Worm (Caenorhabditis elegans): Measurements from ENCODE around the gene mec-14.

The mec-14 gene

DNA sequence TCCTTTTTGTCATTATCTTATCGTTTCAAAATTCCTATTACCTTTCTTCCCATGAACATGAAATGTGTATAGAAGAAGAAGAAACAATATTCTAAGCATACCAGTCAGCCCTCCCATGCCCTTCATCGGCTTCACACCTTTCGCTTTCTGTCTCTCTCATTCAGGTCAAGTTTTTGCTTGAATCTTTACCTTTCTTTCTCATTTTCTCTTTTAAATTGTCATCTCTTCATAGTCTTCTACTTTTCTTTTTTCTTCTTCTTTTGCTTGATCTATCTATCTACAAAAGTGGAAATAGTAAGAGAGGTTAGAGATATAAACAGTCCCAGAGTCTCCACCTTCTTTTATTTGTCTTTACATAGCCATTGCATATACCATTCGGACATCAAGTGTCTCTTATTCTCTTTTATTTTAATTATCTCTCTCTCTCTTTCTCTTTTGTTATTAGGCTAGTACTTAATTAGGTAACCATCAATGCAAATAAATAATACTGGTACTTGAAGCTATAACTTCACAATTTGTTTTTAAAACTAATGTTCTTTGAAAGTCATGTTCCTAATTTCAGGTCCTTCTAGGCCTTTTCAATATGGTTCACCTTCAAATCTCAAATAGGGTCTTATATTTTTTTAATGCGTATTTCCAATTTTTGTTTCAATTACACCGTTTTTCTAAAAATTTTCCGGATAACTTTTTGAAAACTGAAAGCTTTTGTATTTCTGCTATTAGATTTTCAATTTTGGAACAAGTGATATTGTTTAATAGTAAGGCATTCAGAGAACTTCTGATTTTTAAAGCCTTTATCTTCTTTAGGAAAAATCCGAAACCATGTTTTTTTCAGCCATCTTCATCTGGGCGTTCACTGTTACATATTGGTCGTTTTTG lies 8.8 kb upstream of the mec-14 start, which contains the start of gene dpy-31:
Gene dpy-31, plus strand, starts transcription at position 829 of the 879 bp plus-strand sequence.
- no peak for TF ChIP-seq Y75B8A.6 (GFP tag; IDR thresholded peaks at IDR 0.05)
- TF ChIP-seq unc-62 (GFP tag; optimal IDR thresholded peaks at IDR 0.05 in 1 of 2): peak in 1 of 2 experiments; percentile 95
- TF ChIP-seq unc-62 (tag; optimal IDR thresholded peaks at IDR 0.05): no peak
- TF ChIP-seq T20F7.1 (GFP tag; optimal IDR thresholded peaks at IDR 0.05): no peak
- TF ChIP-seq hlh-11 (tag; optimal IDR thresholded peaks at IDR 0.05): peak; percentile 13
- no peak for TF ChIP-seq unc-39 (tag; optimal IDR thresholded peaks at IDR 0.05)
- peak; percentile 40 for TF ChIP-seq dve-1 (tag; optimal IDR thresholded peaks at IDR 0.05; ENCODE audit: insufficient read depth)
- no peak for TF ChIP-seq R02D3.7 (tag; optimal IDR thresholded peaks at IDR 0.05)
- TF ChIP-seq mep-1 (tag; optimal IDR thresholded peaks at IDR 0.05): peak; percentile 58
- peak; percentile 12 for TF ChIP-seq nhr-77 (tag; optimal IDR thresholded peaks at IDR 0.05)
- TF ChIP-seq cey-2 (tag; optimal IDR thresholded peaks at IDR 0.05; ENCODE audit: borderline replicate concordance, insufficient read depth): peak; percentile 34
- peak; percentile 64 for TF ChIP-seq nhr-25 (tag; optimal IDR thresholded peaks at IDR 0.05; ENCODE audit: borderline replicate concordance, insufficient read depth)
- TF ChIP-seq mdl-1 (tag; optimal IDR thresholded peaks at IDR 0.05): peak in 1 of 2 experiments; percentile 15
- TF ChIP-seq lsy-2 (tag; optimal IDR thresholded peaks at IDR 0.05): peak in 1 of 2 experiments; percentile 44
- no peak for TF ChIP-seq mes-2 (tag; optimal IDR thresholded peaks at IDR 0.05; ENCODE audit: poor library complexity, severe bottlenecking)
- peak; percentile 21 for TF ChIP-seq nhr-28 (tag; optimal IDR thresholded peaks at IDR 0.05)
- TF ChIP-seq ces-1 (GFP tag; optimal IDR thresholded peaks at IDR 0.05): no peak
- no peak for TF ChIP-seq ZK337.2 (GFP tag; IDR thresholded peaks at IDR 0.05)
- peak; percentile 6 for TF ChIP-seq nhr-10 (tag; optimal IDR thresholded peaks at IDR 0.05)

ce11 chrIII:7199467-7199866 lies 6.7 kb upstream of the mec-14 start:
- TF ChIP-seq dve-1 (tag; optimal IDR thresholded peaks at IDR 0.05; ENCODE audit: insufficient read depth) (peak; percentile 17), cey-2 (tag; optimal IDR thresholded peaks at IDR 0.05; ENCODE audit: borderline replicate concordance, insufficient read depth) (peak; percentile 17), nhr-48 (tag; optimal IDR thresholded peaks at IDR 0.05) (no peak), mep-1 (tag; optimal IDR thresholded peaks at IDR 0.05) (peak; percentile 25), lin-1 (GFP tag; IDR thresholded peaks at IDR 0.05) (no peak)

DNA sequence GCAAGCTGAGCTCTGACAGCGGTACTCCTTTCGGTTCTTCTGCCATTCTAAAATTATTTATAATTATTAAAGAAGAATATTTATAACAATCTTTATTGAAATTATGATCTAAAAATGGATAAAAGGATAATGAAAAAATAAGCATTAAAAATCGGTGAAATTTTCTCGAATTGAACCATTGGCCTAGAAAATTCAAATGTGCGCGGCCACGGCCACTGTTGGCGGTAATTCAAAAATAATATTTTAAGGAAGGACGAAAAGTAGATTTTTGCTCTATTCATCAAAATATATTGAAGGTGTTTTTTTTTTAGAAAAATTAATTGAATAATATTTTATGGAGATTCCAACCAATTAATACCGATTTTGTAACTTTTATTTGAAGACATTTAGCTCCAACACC lies 6.0 kb upstream of the mec-14 start, which contains the start of gene pfd-5:
Gene pfd-5, minus strand, starts transcription at position 47 of the 400 bp plus-strand sequence.
- no peak for TF ChIP-seq daf-8 (GFP tag; IDR thresholded peaks at IDR 0.05)
- TF ChIP-seq hlh-30 (tag; optimal IDR thresholded peaks at IDR 0.05; ENCODE audit: insufficient read depth): peak; percentile 36
- TF ChIP-seq nhr-237 (tag; optimal IDR thresholded peaks at IDR 0.05): no peak
- TF ChIP-seq mdl-1 (tag; optimal IDR thresholded peaks at IDR 0.05): no peak
- peak; percentile 53 for TF ChIP-seq lin-38 (GFP tag; IDR thresholded peaks at IDR 0.05)
- no peak for TF ChIP-seq dmd-6 (GFP tag; IDR thresholded peaks at IDR 0.05)
- 0 out of 2 replicates have a peak, but pooled peaks have one; percentile 26 for TF ChIP-seq ceh-44 (GFP tag; IDR thresholded peaks at IDR 0.05)
- peak; percentile 41 for TF ChIP-seq mep-1 (tag; optimal IDR thresholded peaks at IDR 0.05)
- TF ChIP-seq unc-130 (GFP tag; optimal IDR thresholded peaks at IDR 0.05): peak; percentile 57
- TF ChIP-seq ama-1 (optimal IDR thresholded peaks at IDR 0.05): no peak
- TF ChIP-seq spr-3 (GFP tag; optimal IDR thresholded peaks at IDR 0.05): no peak
- no peak for TF ChIP-seq daf-16 (GFP tag; optimal IDR thresholded peaks at IDR 0.05)
- peak; percentile 15 for TF ChIP-seq daf-16 (tag; optimal IDR thresholded peaks at IDR 0.05)
- TF ChIP-seq ZK546.5 (tag; optimal IDR thresholded peaks at IDR 0.05): no peak
- no peak for TF ChIP-seq zag-1 (tag; optimal IDR thresholded peaks at IDR 0.05)
- TF ChIP-seq fos-1 (tag; optimal IDR thresholded peaks at IDR 0.05): no peak
- TF ChIP-seq aha-1 (tag): no peak
- no peak for TF ChIP-seq egl-43 (GFP tag; IDR thresholded peaks at IDR 0.05)
- peak in 1 of 2 experiments; percentile 88 for TF ChIP-seq hif-1 (tag; optimal IDR thresholded peaks at IDR 0.05)
- TF ChIP-seq nhr-42 (GFP tag; IDR thresholded peaks at IDR 0.05): no peak
- TF ChIP-seq nhr-28 (tag; optimal IDR thresholded peaks at IDR 0.05): no peak
- no peak for TF ChIP-seq rbr-2 (tag; optimal IDR thresholded peaks at IDR 0.05)
- peak; percentile 98 for TF ChIP-seq mes-2 (tag; optimal IDR thresholded peaks at IDR 0.05; ENCODE audit: poor library complexity, severe bottlenecking)
- peak; percentile 92 for TF ChIP-seq dpl-1 (GFP tag; optimal IDR thresholded peaks at IDR 0.05)
- peak; percentile 22 for TF ChIP-seq dve-1 (tag; optimal IDR thresholded peaks at IDR 0.05; ENCODE audit: insufficient read depth)
- peak in 1 of 2 experiments; percentile 84 for TF ChIP-seq lsy-2 (tag; optimal IDR thresholded peaks at IDR 0.05)

All from whole organism, L4 larva.